Worm (Caenorhabditis elegans): ENCODE results near the gene sap-49.

DNA sequence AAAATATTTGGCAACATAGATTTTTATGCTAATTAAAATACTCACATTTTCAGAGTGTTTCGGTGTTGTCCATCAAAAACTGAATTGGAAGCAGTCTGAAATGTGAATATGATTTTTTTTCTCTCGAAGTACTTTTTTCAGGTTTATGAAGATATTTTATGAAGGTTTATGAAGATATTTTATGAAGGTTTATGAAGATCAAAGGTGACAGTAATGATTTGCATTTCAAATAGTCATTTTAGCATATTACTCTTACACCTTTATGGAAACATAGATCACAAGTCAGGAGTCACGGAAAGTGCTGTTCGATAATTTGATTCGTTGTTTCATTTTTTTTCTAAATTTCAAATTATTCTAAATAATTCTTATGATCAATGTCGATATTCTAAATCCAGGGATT lies 31.4 kb downstream of the sap-49 start, which contains the start of gene pgp-11:
- TF ChIP-seq ref-1 (GFP tag; conservative IDR thresholded peaks at IDR 0.05): no peak
- TF ChIP-seq T22C8.4 (GFP tag; IDR thresholded peaks at IDR 0.05): no peak
- no peak for TF ChIP-seq flt-1 (GFP tag; IDR thresholded peaks at IDR 0.05)
- TF ChIP-seq tab-1 (GFP tag; IDR thresholded peaks at IDR 0.05): no peak
- TF ChIP-seq med-1 (GFP tag; optimal IDR thresholded peaks at IDR 0.05; ENCODE audit: insufficient read depth): no peak
